Worm (Caenorhabditis elegans) whole organism, L1 larva: ENCODE measurements around the gene idpp-3.

Experiments
- C16A3.4 ChIP-seq: fragments of 150-350 bp; optimal IDR thresholded peaks from 2 replicates; lab custom pipeline; 2014; ENCODE audit warnings: missing biosample characterization, missing genetic modification characterization
- C34B4.2 ChIP-seq: sonication (generic microtip); optimal IDR thresholded peaks from 2 replicates; lab custom pipeline; 2017; ENCODE audit warnings: mild to moderate bottlenecking, missing genetic modification characterization, missing compliant biosample characterization
- F16B12.6 ChIP-seq: fragments of 150-350 bp; optimal IDR thresholded peaks from 2 replicates; lab custom pipeline; 2014; ENCODE audit warnings: missing biosample characterization, missing genetic modification characterization
- alr-1 ChIP-seq: fragments of 200-800 bp; sonication (Bioruptor generic); optimal IDR thresholded peaks from 2 replicates; lab custom pipeline; 2018; ENCODE audit warnings: borderline replicate concordance, mild to moderate bottlenecking, missing genetic modification characterization, missing compliant biosample characterization
- ama-1 ChIP-seq: fragments of 150-350 bp; optimal IDR thresholded peaks from 2 replicates; lab custom pipeline; 2014
- blmp-1 ChIP-seq: fragments of 150-350 bp; optimal IDR thresholded peaks from 2 replicates; lab custom pipeline; 2014; ENCODE audit warnings: missing biosample characterization, missing genetic modification characterization
- ceh-8 ChIP-seq: fragments of 200-800 bp; sonication (Bioruptor generic); optimal IDR thresholded peaks from 2 replicates; lab custom pipeline; 2018; ENCODE audit warnings: mild to moderate bottlenecking, missing genetic modification characterization, moderate library complexity, missing compliant biosample characterization
- ceh-82 ChIP-seq, 3 experiments: fragments of 150-350 bp in 1 of 3; sonication (generic microtip) in 2 of 3; optimal IDR thresholded peaks; 2 replicates each; lab custom pipeline; 2014 to 2017; ENCODE audit warnings: missing biosample characterization in 3 of 3, missing genetic modification characterization in 3 of 3
- ceh-90 ChIP-seq: sonication (generic microtip); optimal IDR thresholded peaks from 2 replicates; lab custom pipeline; 2016; ENCODE audit warnings: missing genetic modification characterization, missing compliant biosample characterization
- dpl-1 ChIP-seq, 3 experiments: fragments of 150-350 bp in 2 of 3; sonication (generic microtip) in 1 of 3; optimal IDR thresholded peaks; 2 replicates each; lab custom pipeline; 2014 to 2017; ENCODE audit warnings: missing biosample characterization in 3 of 3, missing genetic modification characterization in 3 of 3, missing genetic modification reagents in 3 of 3
- efl-1 ChIP-seq, 4 experiments: fragments of 150-350 bp; optimal IDR thresholded peaks in 3 of 4; peaks in 1 of 4; 1 replicate in 1 of 4; 2 replicates in 3 of 4; lab custom pipeline; 2014; ENCODE audit warnings: missing biosample characterization in 2 of 4, missing genetic modification characterization in 2 of 4, missing genetic modification reagents in 2 of 4
- efl-3 ChIP-seq: fragments of 200-800 bp; sonication (Bioruptor generic); optimal IDR thresholded peaks from 2 replicates; lab custom pipeline; 2018; ENCODE audit warnings: mild to moderate bottlenecking, missing genetic modification characterization, missing compliant biosample characterization
- elt-2 ChIP-seq: sonication (generic microtip); optimal IDR thresholded peaks from 2 replicates; lab custom pipeline; 2016; ENCODE audit warnings: missing genetic modification characterization, mild to moderate bottlenecking, inconsistent platforms, missing compliant biosample characterization, missing genetic modification reagents
- elt-3 ChIP-seq, 6 experiments: fragments of 150-350 bp in 1 of 6; sonication (generic microtip); optimal IDR thresholded peaks; 2 replicates each; lab custom pipeline; 2017 to 2018; ENCODE audit warnings: missing biosample characterization in 6 of 6, missing genetic modification characterization in 6 of 6, inconsistent platforms in 1 of 6
- ets-5 ChIP-seq: fragments of 200-800 bp; sonication (Bioruptor generic); IDR thresholded peaks from 2 replicates; pipeline ENCODE4 v1.3.6; 2022; ENCODE audit warnings: missing genetic modification characterization, missing compliant biosample characterization
- fos-1 ChIP-seq: fragments of 150-350 bp; optimal IDR thresholded peaks from 2 replicates; lab custom pipeline; 2014; ENCODE audit warnings: missing biosample characterization, missing genetic modification characterization
- hlh-4 ChIP-seq: sonication (generic microtip); optimal IDR thresholded peaks from 2 replicates; lab custom pipeline; 2016; ENCODE audit warnings: mild to moderate bottlenecking, missing genetic modification characterization, missing compliant biosample characterization
- hpl-2 ChIP-seq: fragments of 150-350 bp; optimal IDR thresholded peaks from 2 replicates; lab custom pipeline; 2014; ENCODE audit warnings: missing biosample characterization, missing genetic modification reagents, missing genetic modification characterization
- lin-14 ChIP-seq: fragments of 200-800 bp; sonication (Bioruptor generic); optimal IDR thresholded peaks from 2 replicates; lab custom pipeline; 2018; ENCODE audit warnings: mild to moderate bottlenecking, missing genetic modification characterization, moderate library complexity, missing compliant biosample characterization
- lin-15B ChIP-seq: fragments of 150-350 bp; sonication (generic microtip); optimal IDR thresholded peaks from 3 replicates; lab custom pipeline; 2014; ENCODE audit warnings: missing biosample characterization, missing genetic modification characterization
- lin-35 ChIP-seq, 2 experiments: fragments of 150-350 bp; optimal IDR thresholded peaks; 2 replicates each; lab custom pipeline; 2014; ENCODE audit warnings: missing biosample characterization in 2 of 2, missing genetic modification characterization in 2 of 2, missing genetic modification reagents in 2 of 2
- lin-39 ChIP-seq: fragments of 150-350 bp; optimal IDR thresholded peaks from 2 replicates; lab custom pipeline; 2014; ENCODE audit warnings: missing biosample characterization, missing genetic modification reagents, missing genetic modification characterization
- lir-3 ChIP-seq: sonication (generic microtip); optimal IDR thresholded peaks from 2 replicates; lab custom pipeline; 2016; ENCODE audit warnings: mild to moderate bottlenecking, missing genetic modification characterization, moderate library complexity, missing compliant biosample characterization; ENCODE audit not compliant: poor library complexity
- lsy-2 ChIP-seq, 2 experiments: fragments of 150-350 bp; optimal IDR thresholded peaks; 2 replicates each; lab custom pipeline; 2014; ENCODE audit warnings: missing biosample characterization in 2 of 2, missing genetic modification characterization in 2 of 2
- mdl-1 ChIP-seq, 2 experiments: fragments of 150-350 bp; optimal IDR thresholded peaks; 2 replicates each; lab custom pipeline; 2014 to 2017; ENCODE audit warnings: missing biosample characterization in 2 of 2, missing genetic modification characterization in 2 of 2, inconsistent platforms in 1 of 2
- mef-2 ChIP-seq: fragments of 150-350 bp; optimal IDR thresholded peaks from 2 replicates; lab custom pipeline; 2014; ENCODE audit warnings: missing biosample characterization, missing genetic modification characterization
- mep-1 ChIP-seq: fragments of 150-350 bp; optimal IDR thresholded peaks from 2 replicates; lab custom pipeline; 2014; ENCODE audit warnings: missing biosample characterization, missing genetic modification characterization
- nhr-12 ChIP-seq: sonication (generic microtip); optimal IDR thresholded peaks from 2 replicates; lab custom pipeline; 2017; ENCODE audit warnings: missing biosample characterization, missing genetic modification characterization
- nhr-19 ChIP-seq: fragments of 200-800 bp; sonication (Bioruptor generic); conservative IDR thresholded peaks from 2 replicates; pipeline ENCODE4 v1.3.6; 2022; ENCODE audit warnings: missing genetic modification characterization, missing compliant biosample characterization
- nhr-20 ChIP-seq: sonication (generic microtip); optimal IDR thresholded peaks from 2 replicates; lab custom pipeline; 2016; ENCODE audit warnings: mild to moderate bottlenecking, missing genetic modification characterization, missing compliant biosample characterization
- nhr-28 ChIP-seq: fragments of 150-350 bp; optimal IDR thresholded peaks from 2 replicates; lab custom pipeline; 2014; ENCODE audit warnings: missing biosample characterization, missing genetic modification characterization
- nhr-71 ChIP-seq: sonication (generic microtip); optimal IDR thresholded peaks from 2 replicates; lab custom pipeline; 2016; ENCODE audit warnings: mild to moderate bottlenecking, missing genetic modification characterization, moderate library complexity, missing compliant biosample characterization
- nhr-76 ChIP-seq: sonication (generic microtip); optimal IDR thresholded peaks from 2 replicates; lab custom pipeline; 2017; ENCODE audit warnings: missing biosample characterization, missing genetic modification characterization
- nhr-85 ChIP-seq: sonication (generic microtip); peaks from one replicate; lab custom pipeline; 2016; ENCODE audit warnings: missing genetic modification characterization, inconsistent platforms, missing compliant biosample characterization
- nhr-90 ChIP-seq: sonication (generic microtip); optimal IDR thresholded peaks from 2 replicates; lab custom pipeline; 2016; ENCODE audit warnings: mild to moderate bottlenecking, missing genetic modification characterization, missing compliant biosample characterization; ENCODE audit not compliant: poor library complexity
- pax-3 ChIP-seq: fragments of 200-800 bp; sonication (Bioruptor generic); optimal IDR thresholded peaks from 2 replicates; lab custom pipeline; 2018; ENCODE audit warnings: mild to moderate bottlenecking, missing genetic modification characterization, moderate library complexity, missing compliant biosample characterization
- pqm-1 ChIP-seq: sonication (generic microtip); optimal IDR thresholded peaks from 3 replicates; lab custom pipeline; 2017; ENCODE audit warnings: missing biosample characterization, missing genetic modification characterization
- rnt-1 ChIP-seq: sonication (generic microtip); optimal IDR thresholded peaks from 2 replicates; lab custom pipeline; 2016; ENCODE audit warnings: mild to moderate bottlenecking, missing genetic modification characterization, moderate library complexity, missing compliant biosample characterization
- skn-1 ChIP-seq: fragments of 150-350 bp; optimal IDR thresholded peaks from 2 replicates; lab custom pipeline; 2014; ENCODE audit warnings: missing biosample characterization, missing genetic modification characterization
- snpc-4 ChIP-seq: fragments of 150-350 bp; optimal IDR thresholded peaks from 2 replicates; lab custom pipeline; 2014; ENCODE audit warnings: missing biosample characterization, missing genetic modification characterization
- sup-37 ChIP-seq: fragments of 200-800 bp; sonication (Bioruptor generic); optimal IDR thresholded peaks from 2 replicates; lab custom pipeline; 2018; ENCODE audit warnings: mild to moderate bottlenecking, missing genetic modification characterization, missing compliant biosample characterization
- tlp-1 ChIP-seq: fragments of 150-350 bp; optimal IDR thresholded peaks from 2 replicates; lab custom pipeline; 2014; ENCODE audit warnings: missing biosample characterization, missing genetic modification characterization
- unc-30 ChIP-seq: sonication (generic microtip); optimal IDR thresholded peaks from 2 replicates; lab custom pipeline; 2017; ENCODE audit warnings: missing biosample characterization, missing genetic modification characterization
- unc-86 ChIP-seq: sonication (generic microtip); optimal IDR thresholded peaks from 2 replicates; lab custom pipeline; 2016; ENCODE audit warnings: missing genetic modification characterization, missing compliant biosample characterization
- unc-98 ChIP-seq: fragments of 200-800 bp; sonication (Bioruptor generic); IDR thresholded peaks from 2 replicates; pipeline ENCODE4 v1.3.6; 2022; ENCODE audit warnings: missing genetic modification characterization, missing compliant biosample characterization
- zag-1 ChIP-seq: fragments of 150-350 bp; optimal IDR thresholded peaks from 2 replicates; lab custom pipeline; 2014; ENCODE audit warnings: missing biosample characterization, missing genetic modification characterization

idpp-3 gene

DNA sequence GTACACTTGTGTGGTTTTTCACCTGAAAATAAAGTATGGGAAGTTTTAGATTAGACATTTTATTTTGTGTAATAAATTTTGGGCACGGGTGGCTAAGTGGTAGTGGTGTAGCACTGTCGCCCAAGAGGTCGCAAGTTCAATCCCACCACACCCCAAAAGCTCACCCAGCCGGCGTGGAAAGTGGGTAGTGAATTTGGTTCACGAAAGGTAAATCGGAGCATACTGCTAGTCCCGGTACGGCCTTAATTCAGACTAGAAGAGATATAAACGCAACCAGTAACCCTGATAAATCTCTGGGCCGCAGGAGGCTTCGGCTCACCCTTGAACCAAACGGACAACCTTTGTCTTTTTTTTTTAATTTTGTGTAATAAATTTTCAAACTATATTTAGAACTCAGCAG lies 9.6 kb downstream of the idpp-3 start:
- TF ChIP-seq lin-39 (tag; lab: Kevin White, UChicago) (no peak), mdl-1 (tag; optimal IDR thresholded peaks at IDR 0.05; lab: Kevin White, UChicago) (no peak), ceh-8 (no peak), C34B4.2 (tag; lab: Kevin White, UChicago) (no peak), sup-37 (no peak)
- TF ChIP-seq, all 84 proteins: peak for 0

DNA sequence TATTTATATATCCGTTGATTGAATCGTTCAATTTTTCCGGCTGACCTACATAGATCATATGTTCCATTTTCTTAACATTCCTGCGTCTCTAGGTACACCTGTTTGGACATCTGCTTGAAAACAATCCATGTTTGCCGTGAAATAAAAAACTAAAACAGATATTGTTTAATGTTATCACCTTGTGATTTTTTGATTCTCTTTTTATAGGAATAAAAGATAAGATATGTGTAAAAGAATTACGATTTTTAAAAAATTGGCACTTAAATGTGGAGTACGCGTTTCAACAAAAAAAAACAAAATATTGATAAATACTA lies 14.1 kb downstream of the idpp-3 start:
- TF ChIP-seq lin-14 (GFP tag; lab: Kevin White, UChicago) (no peak), hlh-4 (tag; lab: Kevin White, UChicago) (no peak), nhr-76 (tag; lab: Kevin White, UChicago) (no peak), F16B12.6 (tag; lab: Kevin White, UChicago) (no peak), efl-3 (GFP tag; lab: Kevin White, UChicago) (no peak), pqm-1 (tag; lab: Kevin White, UChicago) (no peak), lir-3 (tag; lab: Kevin White, UChicago) (no peak), elt-3 (tag; optimal IDR thresholded peaks at IDR 0.05; lab: Kevin White, UChicago) (peak in 1 of 6 experiments; percentile 72), nhr-28 (no peak), ceh-90 (tag; lab: Kevin White, UChicago) (no peak), tlp-1 (tag; lab: Kevin White, UChicago) (no peak), nhr-85 (tag; lab: Kevin White, UChicago) (peak; percentile 73), zag-1 (no peak), C16A3.4 (tag; lab: Kevin White, UChicago) (no peak), unc-86 (tag; lab: Kevin White, UChicago) (no peak), unc-30 (tag; lab: Kevin White, UChicago) (no peak), lin-35 (GFP tag; optimal IDR thresholded peaks at IDR 0.05; lab: Kevin White, UChicago) (peak in 1 of 2 experiments; percentile 23), lin-15B (tag; lab: Kevin White, UChicago) (no peak), skn-1 (no peak), ceh-8 (no peak), nhr-90 (no peak), blmp-1 (tag; lab: Kevin White, UChicago) (peak; percentile 33), mef-2 (tag; lab: Kevin White, UChicago) (no peak)

DNA sequence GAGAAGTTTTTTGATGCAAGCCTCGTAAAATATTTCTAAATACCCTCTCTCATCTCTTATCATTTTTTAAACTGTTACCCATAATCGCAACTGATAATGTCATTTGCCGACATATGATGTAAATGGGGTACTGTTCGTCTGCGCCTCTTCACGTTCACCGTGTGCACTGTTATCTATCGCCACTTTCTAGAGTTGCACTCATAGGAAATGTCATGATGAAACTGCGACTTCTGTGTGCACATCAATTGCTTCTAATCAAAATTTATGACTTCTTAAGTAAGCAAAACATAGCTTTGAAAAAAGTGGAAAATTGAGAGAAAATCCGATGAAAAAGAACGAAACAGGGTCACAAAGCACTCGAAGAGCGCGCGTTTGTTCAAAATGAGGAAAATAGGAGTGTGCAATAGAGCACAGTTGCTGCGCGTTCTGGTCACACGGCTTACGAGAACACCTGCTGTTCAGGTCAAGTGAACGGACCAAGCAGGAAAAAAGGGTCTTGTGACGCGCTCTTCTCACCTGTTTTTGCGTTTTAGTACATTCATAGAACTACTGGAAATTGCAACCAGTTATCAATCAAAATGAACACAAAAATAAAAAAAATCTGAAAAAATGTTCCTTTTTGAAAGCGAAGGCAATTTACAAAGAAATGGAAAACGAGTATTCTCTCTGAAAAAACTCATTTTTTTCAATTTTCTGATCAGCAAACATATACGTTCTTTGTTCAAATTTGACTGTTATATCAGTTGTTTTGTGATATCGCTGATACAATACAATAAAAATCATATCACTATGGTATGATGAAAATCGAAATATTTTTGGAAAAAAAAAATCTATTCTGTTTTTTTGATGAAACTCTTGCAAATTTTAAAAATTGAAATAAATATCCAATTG lies 14.7 kb downstream of the idpp-3 start:
- TF ChIP-seq lin-35 (GFP tag; optimal IDR thresholded peaks at IDR 0.05; lab: Kevin White, UChicago) (peak; percentile 3 to 41), nhr-90 (peak; percentile 59), C16A3.4 (tag; lab: Kevin White, UChicago) (peak; percentile 28), efl-1 (optimal IDR thresholded peaks at IDR 0.05; lab: Kevin White, UChicago) (peak in 1 of 2 experiments; percentile 9), efl-1 (GFP tag; optimal IDR thresholded peaks at IDR 0.05 in 1 of 2; lab: Kevin White, UChicago) (peak; percentile 6 to 91), nhr-12 (no peak), dpl-1 (GFP tag; optimal IDR thresholded peaks at IDR 0.05; lab: Kevin White, UChicago) (peak in 1 of 3 experiments; percentile 47), lin-15B (tag; lab: Kevin White, UChicago) (peak; percentile 35), pqm-1 (tag; lab: Kevin White, UChicago) (peak; percentile 68), nhr-20 (peak; percentile 34), mep-1 (no peak), efl-3 (GFP tag; lab: Kevin White, UChicago) (no peak), pax-3 (tag; lab: Kevin White, UChicago) (no peak), rnt-1 (peak; percentile 27), skn-1 (peak; percentile 20), ets-5 (no peak), unc-98 (GFP tag; lab: Robert Waterston, UW) (no peak), alr-1 (tag; lab: Kevin White, UChicago) (no peak), snpc-4 (tag; lab: Kevin White, UChicago) (peak; percentile 1), C34B4.2 (tag; lab: Kevin White, UChicago) (no peak), tlp-1 (tag; lab: Kevin White, UChicago) (peak; percentile 82), blmp-1 (tag; lab: Kevin White, UChicago) (no peak), nhr-19 (GFP tag; lab: Robert Waterston, UW) (0 out of 2 replicates have a peak, but pooled peaks have one; percentile 3), fos-1 (tag; lab: Kevin White, UChicago) (no peak), elt-2 (tag; lab: Kevin White, UChicago) (peak; percentile 98), ceh-82 (tag; optimal IDR thresholded peaks at IDR 0.05; lab: Kevin White, UChicago) (peak in 1 of 3 experiments; percentile 17), ama-1 (no peak), hpl-2 (GFP tag; lab: Kevin White, UChicago) (peak; percentile 5), lin-14 (GFP tag; lab: Kevin White, UChicago) (peak; percentile 84), nhr-71 (tag; lab: Kevin White, UChicago) (peak; percentile 43), lsy-2 (tag; optimal IDR thresholded peaks at IDR 0.05; lab: Kevin White, UChicago) (peak in 1 of 2 experiments; percentile 20)
